Fruit fly (Drosophila melanogaster): Measurements from ENCODE around the gene cyc.

- TF ChIP-seq CTCF (optimal IDR thresholded peaks at IDR 0.05) (no peak), CG8478 (optimal IDR thresholded peaks at IDR 0.05) (no peak)
These were observed 18.5 kb upstream of the cyc start, which contains the start of the genes trc and CG32221 for dm6 chr3L:19834143-19834794.

All from S2 (cell line).